Worm (Caenorhabditis elegans): ENCODE measurements around the gene zer-1.

Gene zer-1

DNA sequence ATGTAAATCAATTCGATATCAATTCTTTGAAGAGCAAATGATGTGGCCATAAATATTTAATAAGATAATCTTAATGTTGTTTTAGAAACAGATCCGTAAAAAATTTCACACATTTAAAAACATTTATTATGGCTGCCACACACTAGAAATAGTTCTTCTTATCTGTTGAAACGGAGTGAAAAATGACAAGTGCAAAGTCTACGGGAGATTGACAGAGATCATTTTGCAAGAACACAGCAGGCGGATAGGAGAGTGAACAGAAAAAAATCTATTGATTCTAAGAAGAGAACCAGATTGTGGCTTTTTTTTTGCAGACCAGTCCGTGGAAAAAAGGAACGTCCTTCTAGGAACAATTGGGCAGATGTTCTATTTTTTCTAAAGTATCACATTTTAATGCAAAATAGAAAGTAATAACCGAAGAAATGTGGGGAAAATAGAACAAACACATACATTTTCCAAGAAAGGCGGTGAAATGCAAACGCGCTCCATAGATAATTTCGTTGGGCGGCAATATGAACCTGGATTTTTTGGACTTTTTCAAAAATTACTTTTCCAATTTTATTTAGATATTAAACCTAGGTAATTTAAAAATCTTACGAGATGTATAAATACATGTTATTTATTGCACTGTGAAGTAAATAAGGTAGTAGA, 15.1 kb upstream of the zer-1 start (continued):
- TF ChIP-seq ceh-45 (GFP tag; IDR thresholded peaks at IDR 0.05) (no peak), gmeb-2 (tag; optimal IDR thresholded peaks at IDR 0.05) (no peak), ceh-2 (tag; optimal IDR thresholded peaks at IDR 0.05) (no peak), ttx-3 (tag; optimal IDR thresholded peaks at IDR 0.05) (no peak)

DNA sequence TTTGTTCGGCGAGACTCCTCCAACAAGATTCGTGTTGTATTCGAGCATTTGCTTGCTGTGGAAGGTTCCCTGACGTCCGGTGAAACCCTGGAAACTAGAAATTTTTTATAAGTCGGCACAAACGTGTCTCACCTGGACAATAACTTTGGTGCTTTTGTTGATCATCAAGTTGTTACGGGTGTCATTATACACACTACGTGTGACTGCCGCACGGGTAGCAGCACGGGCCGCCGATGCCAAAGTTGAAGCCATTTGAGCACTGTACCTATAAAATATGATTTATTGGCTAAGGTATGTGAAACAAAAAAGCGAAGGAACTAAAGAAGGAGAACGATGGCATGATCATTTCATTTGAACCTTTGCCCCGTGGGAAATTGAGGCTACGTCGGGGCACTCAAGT, 14.6 kb upstream of the zer-1 start, which contains the start of gene sucl-2:
Gene sucl-2, minus strand, starts transcription at position 265 of the 400 bp plus-strand sequence.
- no peak for TF ChIP-seq rnt-1 (tag; optimal IDR thresholded peaks at IDR 0.05)
- no peak for TF ChIP-seq nfya-1 (tag; optimal IDR thresholded peaks at IDR 0.05)
- TF ChIP-seq fkh-10 (GFP tag; optimal IDR thresholded peaks at IDR 0.05): no peak
- TF ChIP-seq madf-2 (tag; optimal IDR thresholded peaks at IDR 0.05): no peak
- TF ChIP-seq pqm-1 (tag; optimal IDR thresholded peaks at IDR 0.05): no peak
- no peak for TF ChIP-seq ceh-34 (tag; optimal IDR thresholded peaks at IDR 0.05)
- no peak for TF ChIP-seq unc-3 (GFP tag; conservative IDR thresholded peaks at IDR 0.05)
- TF ChIP-seq unc-3 (tag; optimal IDR thresholded peaks at IDR 0.05): no peak
- TF ChIP-seq odd-2 (tag; optimal IDR thresholded peaks at IDR 0.05): no peak
- TF ChIP-seq eyg-1 (tag; optimal IDR thresholded peaks at IDR 0.05): no peak
- no peak for TF ChIP-seq C08G9.2 (tag; optimal IDR thresholded peaks at IDR 0.05)
- TF ChIP-seq hlh-8 (tag; optimal IDR thresholded peaks at IDR 0.05): no peak
- no peak for TF ChIP-seq ref-2 (tag; optimal IDR thresholded peaks at IDR 0.05)
- no peak for TF ChIP-seq hlh-13 (GFP tag; optimal IDR thresholded peaks at IDR 0.05)
- TF ChIP-seq syd-9 (tag; optimal IDR thresholded peaks at IDR 0.05): no peak
- no peak for TF ChIP-seq ceh-6 (GFP tag; optimal IDR thresholded peaks at IDR 0.05)
- TF ChIP-seq sox-4 (tag; optimal IDR thresholded peaks at IDR 0.05): no peak
- no peak for TF ChIP-seq ceh-22 (tag; optimal IDR thresholded peaks at IDR 0.05)
- TF ChIP-seq zip-5 (tag; optimal IDR thresholded peaks at IDR 0.05): no peak

- TF ChIP-seq ceh-18 (tag; optimal IDR thresholded peaks at IDR 0.05): no peak
- TF ChIP-seq ztf-16 (tag; optimal IDR thresholded peaks at IDR 0.05): no peak
- TF ChIP-seq lim-6 (tag; optimal IDR thresholded peaks at IDR 0.05): no peak
- no peak for TF ChIP-seq ceh-31 (tag; optimal IDR thresholded peaks at IDR 0.05)
These were observed 13.5 kb upstream of the zer-1 start for ce11 chrIII:900134-900533.

DNA sequence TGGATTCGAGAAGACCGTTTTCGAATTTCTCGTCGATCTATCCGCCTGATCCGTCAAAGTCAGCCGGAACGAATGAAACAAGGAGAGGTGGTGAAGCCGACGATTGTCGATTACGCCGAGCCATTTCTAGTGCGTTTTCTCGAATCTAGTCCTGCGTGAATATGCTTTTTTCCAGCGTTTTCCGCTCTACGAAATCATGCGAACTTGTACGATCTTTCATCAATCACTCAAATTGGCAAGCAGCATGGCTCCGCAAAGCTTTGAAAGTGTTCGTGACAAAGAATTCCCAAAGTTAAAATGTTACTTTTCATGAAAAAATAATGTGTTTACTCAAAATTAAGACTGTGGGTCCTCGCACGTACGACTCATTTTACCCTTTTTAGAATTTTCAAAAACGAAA, 10.3 kb upstream of the zer-1 start:
- TF ChIP-seq lim-6 (tag; optimal IDR thresholded peaks at IDR 0.05) (no peak), nhr-232 (tag; optimal IDR thresholded peaks at IDR 0.05) (no peak), hlh-13 (GFP tag; optimal IDR thresholded peaks at IDR 0.05) (no peak)

DNA sequence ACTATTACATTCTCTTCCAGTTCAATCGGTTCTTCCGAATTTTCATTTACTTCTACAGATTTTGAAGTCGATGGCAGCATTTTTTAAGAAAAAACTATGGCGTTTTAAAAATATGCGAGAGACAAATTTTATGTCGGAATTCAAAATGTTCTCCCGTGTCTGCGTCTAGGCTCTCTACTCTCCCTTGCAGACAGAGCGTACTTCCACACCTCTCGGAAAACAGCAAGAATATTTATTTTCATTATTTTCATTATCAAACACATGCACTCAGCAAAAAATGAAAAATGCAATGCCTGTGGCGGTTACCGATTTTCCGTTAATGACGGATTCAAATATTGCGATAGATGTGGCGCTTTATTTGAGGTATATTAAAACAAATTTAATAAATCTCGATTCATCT, 8.9 kb upstream of the zer-1 start, which contains the start of the genes ztf-18 and F23H11.2:
Gene ztf-18, minus strand, starts transcription at position 188 of the 400 bp plus-strand sequence.
Gene F23H11.2, plus strand, starts transcription at position 223 of the 400 bp plus-strand sequence.
- TF ChIP-seq ceh-31 (tag; optimal IDR thresholded peaks at IDR 0.05): no peak
- no peak for TF ChIP-seq lin-11 (tag; optimal IDR thresholded peaks at IDR 0.05)
- no peak for TF ChIP-seq ahr-1 (tag; optimal IDR thresholded peaks at IDR 0.05)

DNA sequence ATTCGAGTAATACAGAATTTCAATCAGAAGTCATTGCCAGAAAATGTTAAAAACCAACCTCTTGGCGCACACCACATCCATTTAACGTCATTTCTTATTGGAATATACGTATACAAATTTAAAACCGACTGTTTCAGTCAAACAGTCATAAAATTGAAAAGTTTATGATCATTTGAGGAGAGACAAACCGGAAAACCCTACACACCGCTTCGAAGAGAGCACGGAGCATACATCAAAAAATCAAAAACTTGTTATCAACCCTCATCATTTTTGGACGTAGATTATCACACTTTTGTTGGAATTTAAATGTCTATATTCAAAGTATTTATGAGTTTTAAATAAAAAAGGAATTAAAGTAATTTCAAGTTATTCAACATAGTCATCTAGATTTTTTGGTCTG, 4.4 kb upstream of the zer-1 start, which contains the start of gene T24C4.10:
Gene T24C4.10, minus strand, starts transcription at position 230 of the 400 bp plus-strand sequence.
- no peak for TF ChIP-seq ceh-31 (tag; optimal IDR thresholded peaks at IDR 0.05)
- no peak for TF ChIP-seq K09A11.1 (tag; optimal IDR thresholded peaks at IDR 0.05; ENCODE audit: insufficient read depth)
- TF ChIP-seq elt-2 (tag; optimal IDR thresholded peaks at IDR 0.05): no peak
- TF ChIP-seq fkh-10 (GFP tag; optimal IDR thresholded peaks at IDR 0.05): no peak
- TF ChIP-seq fkh-6 (tag; optimal IDR thresholded peaks at IDR 0.05): no peak
- no peak for TF ChIP-seq npax-4 (tag; optimal IDR thresholded peaks at IDR 0.05)
- TF ChIP-seq F13H6.1 (tag; optimal IDR thresholded peaks at IDR 0.05): no peak
- TF ChIP-seq dve-1 (tag; optimal IDR thresholded peaks at IDR 0.05): no peak
- TF ChIP-seq mec-3 (tag; optimal IDR thresholded peaks at IDR 0.05; ENCODE audit: borderline replicate concordance): no peak
- TF ChIP-seq C38D4.7 (GFP tag; optimal IDR thresholded peaks at IDR 0.05): no peak

Measured in whole organism, late embryonic.